Fruit fly (Drosophila melanogaster) whole organism, embryonic: ENCODE results near the gene Datp.

Source experiments
- C15 ChIP-seq: fragments of 200-800 bp; sonication (Bioruptor generic); IDR thresholded peaks from 3 replicates; pipeline ENCODE4 v1.3.6; 2022; ENCODE audit warnings: missing biosample characterization, missing genetic modification characterization
- Dfd ChIP-seq, 2 experiments: fragments of >200 bp; optimal IDR thresholded peaks; 2 replicates each; lab custom pipeline; 2017; ENCODE audit warnings: missing biosample characterization in 2 of 2, missing genetic modification characterization in 2 of 2
- Xrp1 ChIP-seq: fragments of 200-800 bp; sonication (Bioruptor generic); IDR thresholded peaks from 2 replicates; pipeline ENCODE4 v1.3.6; 2022; ENCODE audit warnings: missing biosample characterization, missing genetic modification characterization
- fru ChIP-seq: fragments of >200 bp; optimal IDR thresholded peaks from 2 replicates; lab custom pipeline; 2017
- nerfin-1 ChIP-seq: fragments of 200-800 bp; sonication (Bioruptor generic); optimal IDR thresholded peaks from 3 replicates; lab custom pipeline; 2019; ENCODE audit warnings: missing biosample characterization, mild to moderate bottlenecking, missing genetic modification characterization, moderate library complexity
- psq ChIP-seq: fragments of 200-800 bp; sonication (Bioruptor generic); optimal IDR thresholded peaks from 2 replicates; lab custom pipeline; 2017; ENCODE audit warnings: missing biosample characterization, missing genetic modification characterization

DNA sequence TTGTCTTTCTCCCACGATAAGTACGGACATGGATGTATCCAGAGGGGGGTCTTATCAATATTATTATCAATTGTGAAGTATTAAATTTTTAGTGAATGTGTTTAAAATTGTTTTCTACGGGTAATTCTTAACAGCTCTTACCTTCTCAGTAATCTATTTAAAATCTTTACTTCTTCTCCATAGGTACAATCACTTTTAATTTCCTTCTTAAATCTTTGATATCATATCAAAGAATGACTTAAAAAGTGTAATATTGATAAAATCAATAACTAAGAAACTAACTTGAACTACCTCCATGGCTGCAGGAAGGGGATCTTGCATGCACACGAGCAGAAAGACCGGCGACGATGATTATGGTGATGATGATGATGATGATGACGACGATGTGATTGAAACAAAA is 43.9 kb upstream of the Datp start:
- TF ChIP-seq Xrp1 (GFP tag; lab: Robert Waterston, UW): no peak
- no peak for TF ChIP-seq C15
- TF ChIP-seq Dfd (GFP tag; optimal IDR thresholded peaks at IDR 0.05; lab: Kevin White, UChicago): no peak
- no peak for TF ChIP-seq psq (GFP tag; lab: Kevin White, UChicago)
- TF ChIP-seq fru (lab: Kevin White, UChicago): no peak
- no peak for TF ChIP-seq nerfin-1 (tag; lab: Kevin White, UChicago)
